Fruit fly (Drosophila melanogaster): ENCODE results near the gene Eph.

Gene Eph

dm6 chr4:670905-671419, 60.5 kb downstream of the Eph start, which contains the start of gene CG11360 (continued):
- no peak for TF ChIP-seq CG14860 (GFP tag; IDR thresholded peaks at IDR 0.05; ENCODE audit: partially characterized antibody)
- peak; percentile 79 for TF ChIP-seq CG4617 (GFP tag; optimal IDR thresholded peaks at IDR 0.05; ENCODE audit: borderline replicate concordance)
- no peak for TF ChIP-seq CG9609 (GFP tag; optimal IDR thresholded peaks at IDR 0.05)
- TF ChIP-seq nerfin-2 (GFP tag; IDR thresholded peaks at IDR 0.05; ENCODE audit: partially characterized antibody): no peak
- TF ChIP-seq Dref (GFP tag; IDR thresholded peaks at IDR 0.05): peak; percentile 77
- no peak for TF ChIP-seq NC2α (GFP tag; optimal IDR thresholded peaks at IDR 0.05)
- no peak for TF ChIP-seq ewg (GFP tag; optimal IDR thresholded peaks at IDR 0.05)
- no peak for TF ChIP-seq CG10462 (GFP tag; optimal IDR thresholded peaks at IDR 0.05)
- peak; percentile 32 for TF ChIP-seq gfzf (GFP tag; optimal IDR thresholded peaks at IDR 0.05)
- TF ChIP-seq CG8290 (GFP tag; optimal IDR thresholded peaks at IDR 0.05): peak; percentile 32
- TF ChIP-seq CG8290 (tag; optimal IDR thresholded peaks at IDR 0.05): peak in 1 of 2 experiments; percentile 72
- TF ChIP-seq CG10267 (tag; optimal IDR thresholded peaks at IDR 0.05): peak; percentile 4
- peak in 1 of 3 experiments; percentile 76 for TF ChIP-seq lola (GFP tag; optimal IDR thresholded peaks at IDR 0.05)
- peak; percentile 39 for TF ChIP-seq CG12769 (tag; optimal IDR thresholded peaks at IDR 0.05)
- TF ChIP-seq CG4424 (GFP tag; optimal IDR thresholded peaks at IDR 0.05): peak; percentile 6
- TF ChIP-seq CG12659 (GFP tag; optimal IDR thresholded peaks at IDR 0.05): peak; percentile 31
- TF ChIP-seq Bgb (GFP tag; IDR thresholded peaks at IDR 0.05; ENCODE audit: partially characterized antibody): peak; percentile 60
- TF ChIP-seq stwl (tag; optimal IDR thresholded peaks at IDR 0.05): peak; percentile 11
- TF ChIP-seq CG32767 (GFP tag; IDR thresholded peaks at IDR 0.05): peak; percentile 90
- TF ChIP-seq CG8089 (GFP tag; optimal IDR thresholded peaks at IDR 0.05): peak; percentile 26
- peak; percentile 34; the same call in 1 of the 2 replicates for TF ChIP-seq CG14441 (GFP tag; IDR thresholded peaks at IDR 0.05)
- TF ChIP-seq pfk (GFP tag; optimal IDR thresholded peaks at IDR 0.05): peak; percentile 67
- TF ChIP-seq CG13424 (tag; optimal IDR thresholded peaks at IDR 0.05): peak; percentile 9
- no peak for TF ChIP-seq ac (GFP tag; optimal IDR thresholded peaks at IDR 0.05)
- TF ChIP-seq nerfin-1 (tag; optimal IDR thresholded peaks at IDR 0.05): peak; percentile 99
- no peak for TF ChIP-seq dysf (GFP tag; IDR thresholded peaks at IDR 0.05)
- peak; percentile 83 for TF ChIP-seq row (GFP tag; IDR thresholded peaks at IDR 0.05)
- peak; percentile 51; the same call in 2 of the 3 replicates for TF ChIP-seq CG34224 (GFP tag; IDR thresholded peaks at IDR 0.05; ENCODE audit: partially characterized antibody)
- TF ChIP-seq trem (tag; optimal IDR thresholded peaks at IDR 0.05): peak; percentile 44
- no peak for TF ChIP-seq luna (GFP tag; optimal IDR thresholded peaks at IDR 0.05)
- no peak for TF ChIP-seq CG17912 (GFP tag; optimal IDR thresholded peaks at IDR 0.05)
- TF ChIP-seq CG6791 (GFP tag; IDR thresholded peaks at IDR 0.05; ENCODE audit: partially characterized antibody): peak; percentile 49; the same call in 2 of the 3 replicates
- TF ChIP-seq mld (GFP tag; IDR thresholded peaks at IDR 0.05; ENCODE audit: partially characterized antibody): 0 out of 3 replicates have a peak, but pooled peaks have one; percentile 16
- TF ChIP-seq CG14667 (GFP tag; IDR thresholded peaks at IDR 0.05): no peak
- peak; percentile 41; the same call in 1 of the 4 replicates for TF ChIP-seq Dll (GFP tag; IDR thresholded peaks at IDR 0.05; ENCODE audit: partially characterized antibody)
- peak; percentile 47 for TF ChIP-seq scrt (GFP tag; optimal IDR thresholded peaks at IDR 0.05)
- peak; percentile 79 for TF ChIP-seq MESR4 (GFP tag; optimal IDR thresholded peaks at IDR 0.05)
- TF ChIP-seq en (GFP tag; optimal IDR thresholded peaks at IDR 0.05): no peak
- peak; percentile 73 for TF ChIP-seq pzg (GFP tag; optimal IDR thresholded peaks at IDR 0.05)
- TF ChIP-seq rib (GFP tag; IDR thresholded peaks at IDR 0.05): no peak
- peak; percentile 43; the same call in 1 of the 2 replicates for TF ChIP-seq inv (GFP tag; IDR thresholded peaks at IDR 0.05; ENCODE audit: partially characterized antibody)
- TF ChIP-seq Lhr (GFP tag; optimal IDR thresholded peaks at IDR 0.05): peak; percentile 23
- TF ChIP-seq sd (tag; optimal IDR thresholded peaks at IDR 0.05): peak; percentile 97
- peak; percentile 63; the same call in 2 of the 3 replicates for TF ChIP-seq knrl (GFP tag; IDR thresholded peaks at IDR 0.05; ENCODE audit: partially characterized antibody)
- TF ChIP-seq CG16813 (GFP tag; IDR thresholded peaks at IDR 0.05; ENCODE audit: partially characterized antibody): peak; percentile 58; the same call in 2 of the 3 replicates
- TF ChIP-seq Dfd (GFP tag; optimal IDR thresholded peaks at IDR 0.05): peak in 1 of 2 experiments; percentile 69
- TF ChIP-seq Xrp1 (GFP tag; IDR thresholded peaks at IDR 0.05): no peak; the same call in 1 of the 2 replicates
- TF ChIP-seq cato (GFP tag; optimal IDR thresholded peaks at IDR 0.05; ENCODE audit: borderline replicate concordance): no peak
